Worm (Caenorhabditis elegans): ENCODE measurements around the gene nspc-3.

DNA sequence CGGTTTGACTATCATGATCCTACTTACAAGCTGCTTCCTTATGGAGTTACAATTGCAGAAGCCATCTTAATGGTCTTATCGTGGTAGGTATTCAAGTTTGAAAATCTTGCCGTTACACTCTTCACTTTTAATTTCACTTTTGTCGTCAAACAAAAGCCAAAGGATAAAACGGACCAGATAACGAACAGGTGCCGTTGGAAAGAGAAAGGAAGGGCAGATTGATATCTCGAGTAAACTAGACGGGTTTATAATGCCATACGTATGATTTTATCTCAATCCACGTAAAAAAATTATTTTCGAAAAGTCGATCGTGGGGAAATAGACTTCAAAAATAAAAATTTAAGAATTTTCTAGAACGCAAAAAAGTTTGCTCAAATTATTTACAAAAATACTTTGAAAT is 17.1 kb downstream of the nspc-3 start:
- TF ChIP-seq unc-62 (GFP tag; optimal IDR thresholded peaks at IDR 0.05): no peak
- TF ChIP-seq lin-39 (tag; optimal IDR thresholded peaks at IDR 0.05): no peak
- no peak for TF ChIP-seq ztf-4 (tag; optimal IDR thresholded peaks at IDR 0.05)
- TF ChIP-seq tbx-2 (tag; optimal IDR thresholded peaks at IDR 0.05): no peak
- no peak for TF ChIP-seq nhr-23 (tag; optimal IDR thresholded peaks at IDR 0.05)
- TF ChIP-seq nhr-28 (tag; optimal IDR thresholded peaks at IDR 0.05): no peak
- no peak for TF ChIP-seq nhr-237 (tag; optimal IDR thresholded peaks at IDR 0.05)
- no peak for TF ChIP-seq eor-1 (tag; optimal IDR thresholded peaks at IDR 0.05)
- no peak for TF ChIP-seq ceh-16 (tag; optimal IDR thresholded peaks at IDR 0.05)
- no peak for TF ChIP-seq skn-1 (tag; optimal IDR thresholded peaks at IDR 0.05)
- TF ChIP-seq nhr-43 (tag; optimal IDR thresholded peaks at IDR 0.05; ENCODE audit: poor library complexity, severe bottlenecking): no peak
- TF ChIP-seq mdl-1 (tag; optimal IDR thresholded peaks at IDR 0.05): no peak
- TF ChIP-seq ama-1 (optimal IDR thresholded peaks at IDR 0.05): no peak

All from whole organism, L3 larva.